Worm (Caenorhabditis elegans): Measurements from ENCODE around the gene dyc-1.

dyc-1 gene

ce11 chrX:14085208-14085607 is 35.9 kb downstream of the dyc-1 start, which contains the start of gene F16B12.1:
Gene F16B12.1, plus strand, starts transcription at chrX:14085508.
- TF ChIP-seq bed-2 (GFP tag; IDR thresholded peaks at IDR 0.05) (no peak), ceh-79 (tag; optimal IDR thresholded peaks at IDR 0.05) (no peak), F39B2.1 (GFP tag; IDR thresholded peaks at IDR 0.05) (no peak), egrh-3 (GFP tag; IDR thresholded peaks at IDR 0.05) (no peak), B0019.2 (GFP tag; conservative IDR thresholded peaks at IDR 0.05) (no peak), lin-26 (GFP tag; IDR thresholded peaks at IDR 0.05) (no peak), rec-8 (tag; optimal IDR thresholded peaks at IDR 0.05) (no peak), mel-28 (tag; optimal IDR thresholded peaks at IDR 0.05; ENCODE audit: borderline replicate concordance) (no peak), K11D2.4 (GFP tag; IDR thresholded peaks at IDR 0.05) (no peak), hmg-1.2 (GFP tag; IDR thresholded peaks at IDR 0.05) (no peak), hsf-1 (GFP tag; IDR thresholded peaks at IDR 0.05) (no peak), madf-8 (GFP tag; conservative IDR thresholded peaks at IDR 0.05) (no peak), tbp1 (GFP tag; optimal IDR thresholded peaks at IDR 0.05) (no peak), repo-1 (tag; optimal IDR thresholded peaks at IDR 0.05) (no peak), nhr-80 (tag; optimal IDR thresholded peaks at IDR 0.05) (no peak), ztf-28 (GFP tag; IDR thresholded peaks at IDR 0.05) (no peak), ama-1 (optimal IDR thresholded peaks at IDR 0.05) (no peak), ama-1 (GFP tag; optimal IDR thresholded peaks at IDR 0.05) (no peak), ztf-25 (GFP tag; IDR thresholded peaks at IDR 0.05) (no peak)

- TF ChIP-seq T07F8.4 (tag; optimal IDR thresholded peaks at IDR 0.05) (no peak), madf-8 (GFP tag; conservative IDR thresholded peaks at IDR 0.05) (no peak), F52B5.7 (tag; optimal IDR thresholded peaks at IDR 0.05) (no peak), let-526 (GFP tag; IDR thresholded peaks at IDR 0.05) (no peak), ztf-3 (GFP tag; optimal IDR thresholded peaks at IDR 0.05) (no peak), lin-35 (GFP tag; optimal IDR thresholded peaks at IDR 0.05) (no peak), cebp-1 (GFP tag; IDR thresholded peaks at IDR 0.05) (no peak), cebp-1 (tag; optimal IDR thresholded peaks at IDR 0.05) (no peak), bed-2 (GFP tag; IDR thresholded peaks at IDR 0.05) (no peak), madf-3 (GFP tag; IDR thresholded peaks at IDR 0.05) (no peak), nfya-1 (tag; optimal IDR thresholded peaks at IDR 0.05; ENCODE audit: borderline replicate concordance, insufficient read depth) (no peak)
Observed at ce11 chrX:14090089-14090488, 40.8 kb downstream of the dyc-1 start, which contains the start of gene dsl-4. Gene dsl-4, plus strand, starts transcription at chrX:14090389.

- TF ChIP-seq hlh-26 (GFP tag; conservative IDR thresholded peaks at IDR 0.05) = no peak
- TF ChIP-seq egl-44 (GFP tag; IDR thresholded peaks at IDR 0.05) = no peak
- no peak for TF ChIP-seq F10E7.11 (tag; optimal IDR thresholded peaks at IDR 0.05)
- no peak for TF ChIP-seq ceh-27 (GFP tag; optimal IDR thresholded peaks at IDR 0.05)
- TF ChIP-seq bed-1 (GFP tag; IDR thresholded peaks at IDR 0.05) = no peak
- no peak for TF ChIP-seq Y53G8AR.9 (GFP tag; conservative IDR thresholded peaks at IDR 0.05)
- no peak for TF ChIP-seq lsy-27 (tag; optimal IDR thresholded peaks at IDR 0.05; ENCODE audit: borderline replicate concordance, insufficient read depth)
Observed at ce11 chrX:14090990-14091389, 41.7 kb downstream of the dyc-1 start.

- TF ChIP-seq ekl-4 (GFP tag; IDR thresholded peaks at IDR 0.05) = no peak
- no peak for TF ChIP-seq snpc-1.3 (tag; optimal IDR thresholded peaks at IDR 0.05; ENCODE audit: insufficient read depth)
- no peak for TF ChIP-seq efl-1 (GFP tag; optimal IDR thresholded peaks at IDR 0.05)
- no peak for TF ChIP-seq B0035.1 (tag; optimal IDR thresholded peaks at IDR 0.05)
- TF ChIP-seq ztf-6 (GFP tag; IDR thresholded peaks at IDR 0.05) = no peak
- no peak for TF ChIP-seq lsy-27 (tag; optimal IDR thresholded peaks at IDR 0.05; ENCODE audit: borderline replicate concordance, insufficient read depth)
- no peak for TF ChIP-seq ceh-27 (GFP tag; optimal IDR thresholded peaks at IDR 0.05)
- peak; percentile 81; the same call in 1 of the 2 replicates for TF ChIP-seq hmg-1.2 (GFP tag; IDR thresholded peaks at IDR 0.05)
- TF ChIP-seq cebp-1 (GFP tag; IDR thresholded peaks at IDR 0.05) = peak; percentile 67
- peak; percentile 80 for TF ChIP-seq cebp-1 (tag; optimal IDR thresholded peaks at IDR 0.05)
- TF ChIP-seq pbrm-1 (GFP tag; IDR thresholded peaks at IDR 0.05) = no peak
Observed at ce11 chrX:14098618-14099118, 49.3 kb downstream of the dyc-1 start, which contains the start of gene F16B12.4. Gene F16B12.4, minus strand, starts transcription at chrX:14098668.

Data from whole organism, young adult.